Worm (Caenorhabditis elegans): ENCODE results near the gene rmd-1.

DNA sequence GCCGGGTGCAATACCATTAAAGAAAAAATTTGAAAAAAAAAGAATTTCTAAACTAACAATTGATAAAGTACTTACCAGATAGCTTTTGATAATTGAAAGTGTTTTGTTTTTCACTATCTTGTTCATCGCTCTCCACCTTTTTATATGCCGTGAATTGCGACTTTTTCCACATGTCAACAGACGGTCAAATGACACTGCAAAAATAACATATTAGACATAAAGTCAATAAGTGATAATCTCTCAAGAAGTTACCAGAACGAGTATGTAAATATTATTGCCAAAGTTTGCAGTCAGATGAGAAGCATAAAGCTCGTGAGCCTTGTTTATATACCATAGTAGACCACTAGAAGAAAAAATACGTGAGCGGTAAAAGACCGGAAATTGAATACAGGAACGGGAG is 23.0 kb upstream of the rmd-1 start, which contains the start of gene dao-6:
- no peak for TF ChIP-seq unc-62 (GFP tag; optimal IDR thresholded peaks at IDR 0.05)
- TF ChIP-seq cnd-1 (tag; optimal IDR thresholded peaks at IDR 0.05): no peak
- TF ChIP-seq blmp-1 (tag; optimal IDR thresholded peaks at IDR 0.05): no peak
- TF ChIP-seq elt-3 (tag; optimal IDR thresholded peaks at IDR 0.05): no peak
- no peak for TF ChIP-seq sptf-1 (tag; optimal IDR thresholded peaks at IDR 0.05)
- no peak for TF ChIP-seq unc-39 (tag; optimal IDR thresholded peaks at IDR 0.05)
- no peak for TF ChIP-seq nhr-76 (tag; optimal IDR thresholded peaks at IDR 0.05)
- no peak for TF ChIP-seq nhr-28 (tag; optimal IDR thresholded peaks at IDR 0.05)
- no peak for TF ChIP-seq bed-3 (GFP tag; optimal IDR thresholded peaks at IDR 0.05)
- TF ChIP-seq ceh-83 (GFP tag; optimal IDR thresholded peaks at IDR 0.05): no peak
- TF ChIP-seq elt-1 (tag; optimal IDR thresholded peaks at IDR 0.05; ENCODE audit: borderline replicate concordance, insufficient read depth): no peak
